Fruit fly (Drosophila melanogaster) whole organism, pupa: ENCODE measurements around the gene Nepl19.

ENCODE experiments used
- CG10348 ChIP-seq: fragments of 200-800 bp; sonication (Bioruptor generic); IDR thresholded peaks from 2 replicates; pipeline ENCODE4 v1.3.6; 2022; ENCODE audit warnings: missing biosample characterization, missing genetic modification characterization
- CG12605 ChIP-seq: fragments of 200-800 bp; sonication (Bioruptor generic); IDR thresholded peaks from 2 replicates; pipeline ENCODE4 v1.3.6; 2022; ENCODE audit warnings: missing biosample characterization, missing genetic modification characterization
- CG13204 ChIP-seq: fragments of 200-800 bp; sonication (Bioruptor generic); optimal IDR thresholded peaks from 2 replicates; lab custom pipeline; 2018; ENCODE audit warnings: missing biosample characterization, mild to moderate bottlenecking, missing genetic modification characterization, moderate library complexity
- CG14655 ChIP-seq: fragments of 200-800 bp; sonication (Bioruptor generic); optimal IDR thresholded peaks from 3 replicates; lab custom pipeline; 2017; ENCODE audit warnings: mild to moderate bottlenecking, missing biosample characterization, missing genetic modification reagents, missing genetic modification characterization
- CG15710 ChIP-seq: fragments of 200-800 bp; sonication (Bioruptor generic); optimal IDR thresholded peaks from 2 replicates; lab custom pipeline; 2018; ENCODE audit warnings: missing biosample characterization, mild to moderate bottlenecking, missing genetic modification characterization, moderate library complexity
- CG17806 ChIP-seq: fragments of 200-800 bp; sonication (Bioruptor generic); optimal IDR thresholded peaks from 2 replicates; lab custom pipeline; 2018; ENCODE audit warnings: missing biosample characterization, mild to moderate bottlenecking, missing genetic modification characterization, moderate library complexity
- CG32121 ChIP-seq: fragments of 200-800 bp; sonication (Bioruptor generic); IDR thresholded peaks from 2 replicates; pipeline ENCODE4 v1.3.6; 2022; ENCODE audit warnings: missing biosample characterization, missing genetic modification characterization
- CG34367 ChIP-seq: fragments of 200-800 bp; sonication (Bioruptor generic); optimal IDR thresholded peaks from 2 replicates; lab custom pipeline; 2018; ENCODE audit warnings: missing biosample characterization, mild to moderate bottlenecking, missing genetic modification characterization
- CG4496 ChIP-seq: fragments of 200-800 bp; sonication (Bioruptor generic); IDR thresholded peaks from 3 replicates; pipeline ENCODE4 v1.3.6; 2022; ENCODE audit warnings: missing biosample characterization, missing genetic modification characterization
- CG8159 ChIP-seq: fragments of 200-800 bp; sonication (Bioruptor generic); optimal IDR thresholded peaks from 3 replicates; lab custom pipeline; 2018; ENCODE audit warnings: missing biosample characterization, mild to moderate bottlenecking, missing genetic modification characterization, moderate library complexity
- CG8301 ChIP-seq: fragments of 200-800 bp; sonication (Bioruptor generic); optimal IDR thresholded peaks from 2 replicates; lab custom pipeline; 2018; ENCODE audit warnings: missing biosample characterization, mild to moderate bottlenecking, missing genetic modification characterization
- CG9948 ChIP-seq: fragments of 200-800 bp; sonication (Bioruptor generic); optimal IDR thresholded peaks from 2 replicates; lab custom pipeline; 2018; ENCODE audit warnings: missing biosample characterization, mild to moderate bottlenecking, missing genetic modification characterization, moderate library complexity
- D1 ChIP-seq: fragments of 200-800 bp; sonication (Bioruptor generic); optimal IDR thresholded peaks from 2 replicates; lab custom pipeline; 2018; ENCODE audit warnings: missing biosample characterization, mild to moderate bottlenecking, missing genetic modification characterization, moderate library complexity
- EcR ChIP-seq: fragments of 200-800 bp; sonication (Bioruptor generic); optimal IDR thresholded peaks from 3 replicates; lab custom pipeline; 2019; ENCODE audit warnings: missing biosample characterization, missing genetic modification characterization, mild to moderate bottlenecking, moderate library complexity, missing genetic modification reagents
- Ets98B ChIP-seq: fragments of 200-800 bp; sonication (Bioruptor generic); IDR thresholded peaks from 2 replicates; pipeline ENCODE4 v1.3.6; 2022; ENCODE audit warnings: missing biosample characterization, missing genetic modification characterization
- Pif1A ChIP-seq: fragments of 200-800 bp; sonication (Bioruptor generic); optimal IDR thresholded peaks from 3 replicates; lab custom pipeline; 2016; ENCODE audit warnings: missing biosample characterization, missing genetic modification characterization
- Pif1B ChIP-seq: fragments of 200-800 bp; sonication (Bioruptor generic); optimal IDR thresholded peaks from 3 replicates; lab custom pipeline; 2016; ENCODE audit warnings: missing biosample characterization, missing genetic modification characterization
- Snoo ChIP-seq: fragments of 200-800 bp; sonication (Bioruptor generic); optimal IDR thresholded peaks from 3 replicates; lab custom pipeline; 2017; ENCODE audit warnings: missing biosample characterization, mild to moderate bottlenecking, missing genetic modification characterization, inconsistent platforms
- fd96Ca ChIP-seq: fragments of 200-800 bp; sonication (Bioruptor generic); IDR thresholded peaks from 3 replicates; pipeline ENCODE4 v1.3.6; 2022; ENCODE audit warnings: missing biosample characterization, missing genetic modification characterization
- gl ChIP-seq: fragments of 200-800 bp; sonication (Bioruptor generic); optimal IDR thresholded peaks from 2 replicates; lab custom pipeline; 2018; ENCODE audit warnings: missing biosample characterization, mild to moderate bottlenecking, missing genetic modification characterization
- rn ChIP-seq: fragments of 200-800 bp; sonication (Bioruptor generic); IDR thresholded peaks from 2 replicates; pipeline ENCODE4 v1.3.6; 2022; ENCODE audit warnings: missing biosample characterization, missing genetic modification characterization

Gene Nepl19

dm6 chr3R:28861309-28862157, 18.4 kb downstream of the Nepl19 start:
- TF ChIP-seq CG13204 (peak; percentile 24), CG4496 (GFP tag; lab: Robert Waterston, UW) (peak; percentile 61; the same call in 2 of the 3 replicates), fd96Ca (GFP tag; lab: Robert Waterston, UW) (no peak; the same call in 2 of the 3 replicates), rn (no peak), EcR (GFP tag; lab: Kevin White, UChicago) (peak; percentile 70), CG34367 (tag; lab: Kevin White, UChicago) (no peak), Snoo (no peak), Pif1B (GFP tag; lab: Kevin White, UChicago) (peak; percentile 57), CG32121 (GFP tag; lab: Robert Waterston, UW) (no peak), Ets98B (GFP tag; lab: Robert Waterston, UW) (peak; percentile 48; the same call in 1 of the 2 replicates)

dm6 chr3R:28860582-28860981, 19.3 kb downstream of the Nepl19 start:
- TF ChIP-seq EcR (GFP tag; lab: Kevin White, UChicago) (peak; percentile 42), fd96Ca (GFP tag; lab: Robert Waterston, UW) (no peak), CG34367 (tag; lab: Kevin White, UChicago) (no peak)
- TF ChIP-seq, all 21 proteins: peak for 1

- no peak for TF ChIP-seq CG14655 (GFP tag; lab: Kevin White, UChicago)
- peak; percentile 44; the same call in 1 of the 2 replicates for TF ChIP-seq CG32121 (GFP tag; lab: Robert Waterston, UW)
- no peak for TF ChIP-seq CG15710 (tag; lab: Kevin White, UChicago)
- peak; percentile 61 for TF ChIP-seq Pif1B (GFP tag; lab: Kevin White, UChicago)
- peak; percentile 50 for TF ChIP-seq CG13204
- peak; percentile 28 for TF ChIP-seq gl
- 0 out of 2 replicates have a peak, but pooled peaks have one; percentile 26 for TF ChIP-seq CG12605 (GFP tag; lab: Robert Waterston, UW)
- TF ChIP-seq CG4496 (GFP tag; lab: Robert Waterston, UW): peak; percentile 61; the same call in 2 of the 3 replicates
- TF ChIP-seq Pif1A: no peak
- TF ChIP-seq Ets98B (GFP tag; lab: Robert Waterston, UW): peak; percentile 73; the same call in 1 of the 2 replicates
- no peak for TF ChIP-seq CG8159
- no peak for TF ChIP-seq rn
- TF ChIP-seq EcR (GFP tag; lab: Kevin White, UChicago): peak; percentile 50
- no peak for TF ChIP-seq D1
- no peak for TF ChIP-seq CG17806 (tag; lab: Kevin White, UChicago)
- peak; percentile 48 for TF ChIP-seq Snoo
- peak; percentile 45; the same call in 1 of the 3 replicates for TF ChIP-seq fd96Ca (GFP tag; lab: Robert Waterston, UW)
These were observed 20.8 kb downstream of the Nepl19 start, which contains the start of gene Inx3 for dm6 chr3R:28859058-28859526. TSS of gene Inx3 (minus strand) at chr3R:28859497.

dm6 chr3R:28858241-28858647, 21.7 kb downstream of the Nepl19 start:
- TF ChIP-seq EcR (GFP tag; lab: Kevin White, UChicago) (peak; percentile 53), CG8159 (peak; percentile 88), Snoo (peak; percentile 70), CG17806 (tag; lab: Kevin White, UChicago) (peak; percentile 78), CG15710 (tag; lab: Kevin White, UChicago) (peak; percentile 87), CG4496 (GFP tag; lab: Robert Waterston, UW) (peak; percentile 90), CG34367 (tag; lab: Kevin White, UChicago) (peak; percentile 78), rn (no peak), Pif1B (GFP tag; lab: Kevin White, UChicago) (peak; percentile 74), D1 (peak; percentile 67), CG14655 (GFP tag; lab: Kevin White, UChicago) (peak; percentile 78), gl (peak; percentile 97), Ets98B (GFP tag; lab: Robert Waterston, UW) (peak; percentile 53; the same call in 1 of the 2 replicates), Pif1A (peak; percentile 90), CG8301 (peak; percentile 62), CG9948 (peak; percentile 78), CG13204 (peak; percentile 96), CG12605 (GFP tag; lab: Robert Waterston, UW) (peak; percentile 85), CG10348 (GFP tag; lab: Robert Waterston, UW) (no peak), CG32121 (GFP tag; lab: Robert Waterston, UW) (peak; percentile 54), fd96Ca (GFP tag; lab: Robert Waterston, UW) (peak; percentile 53)

- TF ChIP-seq CG34367 (tag; lab: Kevin White, UChicago) (peak; percentile 48), gl (no peak), fd96Ca (GFP tag; lab: Robert Waterston, UW) (peak; percentile 86), CG4496 (GFP tag; lab: Robert Waterston, UW) (peak; percentile 68; the same call in 2 of the 3 replicates), CG13204 (no peak), Pif1B (GFP tag; lab: Kevin White, UChicago) (peak; percentile 22), Ets98B (GFP tag; lab: Robert Waterston, UW) (peak; percentile 70), CG14655 (GFP tag; lab: Kevin White, UChicago) (peak; percentile 62), CG9948 (peak; percentile 17), Pif1A (peak; percentile 38), CG8301 (peak; percentile 68), CG32121 (GFP tag; lab: Robert Waterston, UW) (peak; percentile 30; the same call in 1 of the 2 replicates), Snoo (no peak), rn (no peak), CG15710 (tag; lab: Kevin White, UChicago) (peak; percentile 50), CG12605 (GFP tag; lab: Robert Waterston, UW) (peak; percentile 16; the same call in 1 of the 2 replicates), EcR (GFP tag; lab: Kevin White, UChicago) (no peak), CG17806 (tag; lab: Kevin White, UChicago) (peak; percentile 37), CG8159 (peak; percentile 43), D1 (no peak)
- TF ChIP-seq, all 21 proteins: peak for 14
These were observed 22.5 kb downstream of the Nepl19 start for dm6 chr3R:28857287-28858024.
